Fruit fly (Drosophila melanogaster) whole organism, prepupa: Measurements from ENCODE around the gene MFS10.

ENCODE experiments used
- CG10669 ChIP-seq: fragments of 200-800 bp; sonication (Bioruptor generic); optimal IDR thresholded peaks from 3 replicates; lab custom pipeline; 2018; ENCODE audit warnings: missing biosample characterization, mild to moderate bottlenecking, missing genetic modification characterization, moderate library complexity
- CG11762 ChIP-seq: fragments of 200-800 bp; sonication (Bioruptor generic); optimal IDR thresholded peaks from 3 replicates; lab custom pipeline; 2016; ENCODE audit warnings: missing biosample characterization, missing genetic modification characterization; ENCODE audit not compliant: insufficient read depth
- CG31627 ChIP-seq: fragments of 200-800 bp; sonication (Bioruptor generic); optimal IDR thresholded peaks from 3 replicates; lab custom pipeline; 2016; ENCODE audit warnings: missing biosample characterization, missing genetic modification characterization
- CG32006 ChIP-seq: fragments of 200-800 bp; sonication (Bioruptor generic); optimal IDR thresholded peaks from 3 replicates; lab custom pipeline; 2017; ENCODE audit warnings: missing biosample characterization, mild to moderate bottlenecking, missing genetic modification characterization
- CG3919 ChIP-seq: fragments of 200-800 bp; sonication (Bioruptor generic); optimal IDR thresholded peaks from 3 replicates; lab custom pipeline; 2016; ENCODE audit warnings: missing biosample characterization, missing genetic modification characterization
- CG4318 ChIP-seq: fragments of 200-800 bp; sonication (Bioruptor generic); optimal IDR thresholded peaks from 3 replicates; lab custom pipeline; 2017; ENCODE audit warnings: missing biosample characterization, mild to moderate bottlenecking, missing genetic modification characterization
- CG6163 ChIP-seq: fragments of 200-800 bp; sonication (Bioruptor generic); IDR thresholded peaks from 3 replicates; pipeline ENCODE4 v1.3.6; 2022; ENCODE audit warnings: missing biosample characterization, missing genetic modification characterization
- CG6276 ChIP-seq: fragments of 200-800 bp; sonication (Bioruptor generic); optimal IDR thresholded peaks from 2 replicates; lab custom pipeline; 2017; ENCODE audit warnings: missing biosample characterization, mild to moderate bottlenecking, missing genetic modification characterization
- CG6792 ChIP-seq: fragments of 200-800 bp; sonication (Bioruptor generic); optimal IDR thresholded peaks from 3 replicates; lab custom pipeline; 2016; ENCODE audit warnings: missing biosample characterization, missing genetic modification characterization
- CG6808 ChIP-seq: fragments of 200-800 bp; sonication (Bioruptor generic); optimal IDR thresholded peaks from 3 replicates; lab custom pipeline; 2017; ENCODE audit warnings: missing biosample characterization, missing genetic modification characterization, mild to moderate bottlenecking, moderate library complexity, missing genetic modification reagents
- CG6854 ChIP-seq: fragments of 200-800 bp; sonication (Bioruptor generic); optimal IDR thresholded peaks from 2 replicates; lab custom pipeline; 2017; ENCODE audit warnings: missing biosample characterization, mild to moderate bottlenecking, missing genetic modification characterization
- CG7368 ChIP-seq: fragments of 200-800 bp; sonication (Bioruptor generic); optimal IDR thresholded peaks from 3 replicates; lab custom pipeline; 2016; ENCODE audit warnings: missing biosample characterization, missing genetic modification characterization
- CG8319 ChIP-seq: fragments of 200-800 bp; sonication (Bioruptor generic); optimal IDR thresholded peaks from 3 replicates; lab custom pipeline; 2016; ENCODE audit warnings: missing biosample characterization, missing genetic modification characterization
- CG8632 ChIP-seq: fragments of 200-800 bp; sonication (Bioruptor generic); optimal IDR thresholded peaks from 3 replicates; lab custom pipeline; 2016; ENCODE audit warnings: missing biosample characterization, missing genetic modification characterization
- CG9139 ChIP-seq: fragments of 200-800 bp; sonication (Bioruptor generic); optimal IDR thresholded peaks from 3 replicates; lab custom pipeline; 2017; ENCODE audit warnings: missing biosample characterization, mild to moderate bottlenecking, missing genetic modification characterization
- Eip75B ChIP-seq: fragments of 200-800 bp; sonication (Bioruptor generic); optimal IDR thresholded peaks from 3 replicates; lab custom pipeline; 2016; ENCODE audit warnings: missing biosample characterization, missing genetic modification characterization
- Eip78C ChIP-seq: fragments of 200-800 bp; sonication (Bioruptor generic); peaks from one replicate; lab custom pipeline; 2016; ENCODE audit warnings: missing biosample characterization, missing genetic modification characterization
- Ets21C ChIP-seq: fragments of 200-800 bp; sonication (Bioruptor generic); optimal IDR thresholded peaks from 3 replicates; lab custom pipeline; 2016; ENCODE audit warnings: missing biosample characterization, missing genetic modification characterization
- Hr38 ChIP-seq: sonication (Bioruptor generic); optimal IDR thresholded peaks from 2 replicates; lab custom pipeline; 2016; ENCODE audit warnings: missing biosample characterization, missing genetic modification characterization
- Hr39 ChIP-seq: fragments of 200-800 bp; sonication (Bioruptor generic); optimal IDR thresholded peaks from 2 replicates; lab custom pipeline; 2016; ENCODE audit warnings: missing biosample characterization, missing genetic modification characterization
- Hr4 ChIP-seq: fragments of 200-800 bp; sonication (Bioruptor generic); optimal IDR thresholded peaks from 3 replicates; lab custom pipeline; 2016; ENCODE audit warnings: missing biosample characterization, missing genetic modification characterization
- Lpt ChIP-seq: fragments of 200-800 bp; sonication (Bioruptor generic); optimal IDR thresholded peaks from 3 replicates; lab custom pipeline; 2016; ENCODE audit warnings: missing biosample characterization, missing genetic modification characterization
- OdsH ChIP-seq: fragments of 200-800 bp; sonication (Bioruptor generic); optimal IDR thresholded peaks from 3 replicates; lab custom pipeline; 2016; ENCODE audit warnings: missing biosample characterization, missing genetic modification characterization
- Smox ChIP-seq: fragments of 200-800 bp; sonication (Bioruptor generic); optimal IDR thresholded peaks from 3 replicates; lab custom pipeline; 2016; ENCODE audit warnings: missing biosample characterization, missing genetic modification characterization
- Sox102F ChIP-seq: fragments of 200-800 bp; sonication (Bioruptor generic); optimal IDR thresholded peaks from 2 replicates; lab custom pipeline; 2016; ENCODE audit warnings: missing biosample characterization, mild to moderate bottlenecking, missing genetic modification characterization
- Sox14 ChIP-seq: fragments of 200-800 bp; sonication (Bioruptor generic); optimal IDR thresholded peaks from 3 replicates; lab custom pipeline; 2016; ENCODE audit warnings: missing biosample characterization, missing genetic modification characterization
- Sox15 ChIP-seq: fragments of 200-800 bp; sonication (Bioruptor generic); optimal IDR thresholded peaks from 3 replicates; lab custom pipeline; 2016; ENCODE audit warnings: missing biosample characterization, missing genetic modification characterization
- achi ChIP-seq: fragments of 200-800 bp; sonication (Bioruptor generic); optimal IDR thresholded peaks from 3 replicates; lab custom pipeline; 2016; ENCODE audit warnings: missing biosample characterization, missing genetic modification characterization
- cyc ChIP-seq: fragments of 200-800 bp; sonication (Bioruptor generic); optimal IDR thresholded peaks from 3 replicates; lab custom pipeline; 2016; ENCODE audit warnings: missing biosample characterization, missing genetic modification characterization
- dsx ChIP-seq: fragments of 200-800 bp; optimal IDR thresholded peaks from 3 replicates; lab custom pipeline; 2019; ENCODE audit warnings: missing biosample characterization, mild to moderate bottlenecking, missing genetic modification characterization, moderate library complexity; ENCODE audit not compliant: poor library complexity, severe bottlenecking
- eg ChIP-seq: fragments of 200-800 bp; sonication (Bioruptor generic); IDR thresholded peaks from 3 replicates; pipeline ENCODE4 v1.3.6; 2022; ENCODE audit warnings: missing biosample characterization, missing genetic modification characterization
- esn ChIP-seq: fragments of 200-800 bp; sonication (Bioruptor generic); optimal IDR thresholded peaks from 2 replicates; lab custom pipeline; 2016; ENCODE audit warnings: missing biosample characterization, mild to moderate bottlenecking, missing genetic modification characterization, moderate library complexity
- fd59A ChIP-seq: fragments of 200-800 bp; sonication (Bioruptor generic); optimal IDR thresholded peaks from 2 replicates; lab custom pipeline; 2017; ENCODE audit warnings: missing biosample characterization, mild to moderate bottlenecking, missing genetic modification characterization, missing genetic modification reagents
- fd85E ChIP-seq: fragments of 200-800 bp; sonication (Bioruptor generic); optimal IDR thresholded peaks from 3 replicates; lab custom pipeline; 2016; ENCODE audit warnings: missing biosample characterization, missing genetic modification characterization
- fkh ChIP-seq: fragments of 200-800 bp; sonication (Bioruptor generic); optimal IDR thresholded peaks from 3 replicates; lab custom pipeline; 2017; ENCODE audit warnings: missing biosample characterization, mild to moderate bottlenecking, missing genetic modification characterization, moderate library complexity
- lz ChIP-seq: fragments of 200-800 bp; sonication (Bioruptor generic); optimal IDR thresholded peaks from 3 replicates; lab custom pipeline; 2016; ENCODE audit warnings: missing biosample characterization, missing genetic modification characterization
- net ChIP-seq: fragments of 200-800 bp; sonication (Bioruptor generic); optimal IDR thresholded peaks from 3 replicates; lab custom pipeline; 2016; ENCODE audit warnings: missing biosample characterization, missing genetic modification characterization
- pdm3 ChIP-seq: fragments of 200-800 bp; sonication (Bioruptor generic); optimal IDR thresholded peaks from 3 replicates; lab custom pipeline; 2016; ENCODE audit warnings: missing biosample characterization, missing genetic modification characterization
- salr ChIP-seq, 2 experiments: fragments of 200-800 bp; sonication (Bioruptor generic); optimal IDR thresholded peaks; 3 replicates each; lab custom pipeline; 2016 to 2018; ENCODE audit warnings: missing biosample characterization in 2 of 2, missing genetic modification characterization in 2 of 2, mild to moderate bottlenecking in 1 of 2
- spab ChIP-seq: fragments of 200-800 bp; sonication (Bioruptor generic); optimal IDR thresholded peaks from 2 replicates; lab custom pipeline; 2017; ENCODE audit warnings: missing biosample characterization, mild to moderate bottlenecking, missing genetic modification characterization, missing genetic modification reagents
- ss ChIP-seq, 2 experiments: fragments of 200-800 bp; sonication (Bioruptor generic); optimal IDR thresholded peaks; 2 replicates in 1 of 2; 3 replicates in 1 of 2; lab custom pipeline; 2017 to 2018; ENCODE audit warnings: mild to moderate bottlenecking in 2 of 2, missing biosample characterization in 2 of 2, missing genetic modification characterization in 2 of 2, moderate library complexity in 1 of 2
- svp ChIP-seq: fragments of 200-800 bp; sonication (Bioruptor generic); peaks from one replicate; lab custom pipeline; 2016; ENCODE audit warnings: missing biosample characterization, missing genetic modification characterization
- topi ChIP-seq: fragments of 200-800 bp; sonication (Bioruptor generic); optimal IDR thresholded peaks from 3 replicates; lab custom pipeline; 2016; ENCODE audit warnings: missing biosample characterization, missing genetic modification characterization
- vri ChIP-seq: fragments of 200-800 bp; sonication (Bioruptor generic); optimal IDR thresholded peaks from 3 replicates; lab custom pipeline; 2016; ENCODE audit warnings: missing biosample characterization, mild to moderate bottlenecking, missing genetic modification characterization

MFS10 gene

DNA sequence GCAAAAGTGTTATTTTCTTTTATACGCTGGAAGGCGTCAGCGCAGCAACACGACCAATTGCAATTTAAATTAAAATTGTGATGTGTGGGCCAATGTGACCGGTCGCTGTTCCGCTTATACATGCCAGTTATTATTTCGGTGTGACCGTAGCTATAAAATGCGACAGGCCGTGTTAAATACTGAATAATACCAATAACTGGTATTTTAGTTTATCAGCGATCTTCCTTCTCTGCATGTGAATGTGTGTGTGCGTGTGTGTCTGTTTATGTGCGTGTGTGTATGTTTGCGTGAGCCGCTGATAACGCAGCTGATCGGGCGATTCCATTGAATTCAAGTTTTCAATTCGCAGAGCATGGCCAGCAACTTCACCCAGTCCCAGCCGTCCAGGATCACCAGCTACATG, at the start of gene MFS10, which contains the start of the genes CG32638 and CG15717:
Gene MFS10, plus strand, starts transcription at position 269 of the 403 bp plus-strand sequence.
Gene CG32638, minus strand, starts transcription at position 45 of the 403 bp plus-strand sequence.
Gene CG15717, plus strand, starts transcription at position 203 of the 403 bp plus-strand sequence.
- TF ChIP-seq CG7368 (GFP tag; lab: Kevin White, UChicago): no peak
- TF ChIP-seq fkh (GFP tag; lab: Kevin White, UChicago): peak; percentile 54
- TF ChIP-seq Sox14 (GFP tag; lab: Kevin White, UChicago): peak; percentile 14
- peak; percentile 78 for TF ChIP-seq Eip78C (GFP tag; lab: Kevin White, UChicago)
- no peak for TF ChIP-seq net
- peak; percentile 76 for TF ChIP-seq svp (GFP tag; lab: Kevin White, UChicago)
- peak; percentile 14 for TF ChIP-seq dsx (GFP tag; lab: Kevin White, UChicago)
- TF ChIP-seq eg: peak; percentile 30; the same call in 1 of the 3 replicates
- no peak for TF ChIP-seq Hr39 (GFP tag; lab: Kevin White, UChicago)
- TF ChIP-seq Hr4: no peak
- TF ChIP-seq CG3919 (GFP tag; lab: Kevin White, UChicago): no peak
- TF ChIP-seq topi (GFP tag; lab: Kevin White, UChicago): peak; percentile 21
- TF ChIP-seq esn (GFP tag; lab: Kevin White, UChicago): peak; percentile 33
- TF ChIP-seq Eip75B: peak; percentile 25
- TF ChIP-seq CG6163 (GFP tag; lab: Robert Waterston, UW): peak; percentile 29; the same call in 1 of the 3 replicates

DNA sequence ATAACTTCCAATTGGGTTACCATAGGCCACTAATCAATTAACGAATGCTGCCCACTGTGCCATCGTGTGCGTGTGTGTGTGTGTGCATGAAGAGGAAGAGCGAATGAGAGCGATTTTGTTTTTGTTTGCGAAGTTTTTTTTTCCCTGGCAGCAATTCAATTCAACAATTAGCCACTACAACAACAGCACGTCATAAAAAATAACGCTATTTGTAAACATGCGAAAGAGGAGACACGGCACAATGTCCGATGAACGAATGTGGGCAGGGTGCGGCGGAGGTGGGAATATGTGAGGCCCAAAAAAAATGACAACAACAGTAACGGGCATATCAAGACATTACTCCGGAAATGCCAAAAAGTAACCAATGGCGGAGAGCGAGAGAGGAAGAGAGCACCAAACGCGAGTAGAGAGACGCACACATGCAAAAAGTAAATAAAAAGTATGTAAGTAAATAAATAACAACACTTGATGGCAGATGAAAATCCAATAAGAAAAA, 41.4 kb upstream of the MFS10 start:
- TF ChIP-seq Lpt (GFP tag; lab: Kevin White, UChicago): no peak
- peak; percentile 39 for TF ChIP-seq Hr4
- TF ChIP-seq CG10669: no peak
- TF ChIP-seq fd85E (GFP tag; lab: Kevin White, UChicago): no peak
- peak; percentile 45 for TF ChIP-seq CG6854 (GFP tag; lab: Kevin White, UChicago)
- TF ChIP-seq CG6276 (GFP tag; lab: Kevin White, UChicago): peak; percentile 30
- TF ChIP-seq vri (GFP tag; lab: Kevin White, UChicago): no peak
- TF ChIP-seq topi (GFP tag; lab: Kevin White, UChicago): no peak
- peak; percentile 29 for TF ChIP-seq lz (GFP tag; lab: Kevin White, UChicago)
- TF ChIP-seq fd59A (GFP tag; lab: Kevin White, UChicago): no peak
- no peak for TF ChIP-seq CG6808 (GFP tag; lab: Kevin White, UChicago)
- no peak for TF ChIP-seq CG6792
- no peak for TF ChIP-seq Hr38 (GFP tag; lab: Kevin White, UChicago)
- peak; percentile 18 for TF ChIP-seq CG8632
- no peak for TF ChIP-seq CG4318 (GFP tag; lab: Kevin White, UChicago)
- peak; percentile 88 for TF ChIP-seq fkh (GFP tag; lab: Kevin White, UChicago)
- peak; percentile 26; the same call in 1 of the 3 replicates for TF ChIP-seq eg
- peak; percentile 26 for TF ChIP-seq Eip78C (GFP tag; lab: Kevin White, UChicago)
- peak; percentile 14 for TF ChIP-seq CG7368 (GFP tag; lab: Kevin White, UChicago)

- TF ChIP-seq Smox (no peak), Ets21C (GFP tag; lab: Kevin White, UChicago) (peak; percentile 13), cyc (GFP tag; lab: Kevin White, UChicago) (peak; percentile 23), fkh (GFP tag; lab: Kevin White, UChicago) (peak; percentile 87), CG7368 (GFP tag; lab: Kevin White, UChicago) (no peak), fd59A (GFP tag; lab: Kevin White, UChicago) (no peak), CG9139 (no peak), Sox102F (GFP tag; lab: Kevin White, UChicago) (no peak), CG31627 (GFP tag; lab: Kevin White, UChicago) (no peak), salr (GFP tag; optimal IDR thresholded peaks at IDR 0.05; lab: Kevin White, UChicago) (no peak), CG11762 (no peak), Hr4 (peak; percentile 49), Hr39 (GFP tag; lab: Kevin White, UChicago) (peak; percentile 32), spab (GFP tag; lab: Kevin White, UChicago) (no peak), ss (GFP tag; optimal IDR thresholded peaks at IDR 0.05; lab: Kevin White, UChicago) (no peak), svp (GFP tag; lab: Kevin White, UChicago) (peak; percentile 67), Sox15 (no peak), CG10669 (peak; percentile 19), esn (GFP tag; lab: Kevin White, UChicago) (peak; percentile 19), fd85E (GFP tag; lab: Kevin White, UChicago) (no peak), CG32006 (GFP tag; lab: Kevin White, UChicago) (peak; percentile 53), achi (GFP tag; lab: Kevin White, UChicago) (no peak), OdsH (peak; percentile 32), pdm3 (GFP tag; lab: Kevin White, UChicago) (no peak), CG8319 (GFP tag; lab: Kevin White, UChicago) (no peak), Eip78C (GFP tag; lab: Kevin White, UChicago) (peak; percentile 59)
These were observed 40.6 kb upstream of the MFS10 start for dm6 chrX:13088025-13088805.
